Worm (Caenorhabditis elegans): Measurements from ENCODE around the gene F11C1.1.

DNA sequence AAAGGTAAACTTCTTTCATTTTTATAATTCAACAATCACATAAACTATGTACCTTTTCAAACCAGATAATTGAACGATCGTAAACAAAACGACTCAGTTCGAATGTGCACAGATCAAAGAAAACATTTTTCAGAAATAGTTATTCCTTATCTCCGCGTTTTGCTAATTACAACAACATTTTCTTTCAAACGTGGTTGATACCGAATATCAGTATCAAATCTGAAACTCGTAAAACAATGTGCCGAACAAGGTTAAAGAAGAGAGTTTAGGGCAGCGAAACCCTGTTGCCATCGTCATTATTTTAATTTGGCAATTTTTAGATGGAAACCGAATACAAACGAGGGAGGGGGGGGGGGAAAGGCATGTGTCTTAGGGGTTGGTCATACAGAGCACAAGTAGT, 9.0 kb downstream of the F11C1.1 start, which contains the start of gene scav-4:
- TF ChIP-seq sea-2 (GFP tag; optimal IDR thresholded peaks at IDR 0.05) (no peak), daf-12 (tag; optimal IDR thresholded peaks at IDR 0.05) (no peak), nhr-43 (tag; optimal IDR thresholded peaks at IDR 0.05; ENCODE audit: poor library complexity, severe bottlenecking) (no peak), unc-62 (GFP tag; optimal IDR thresholded peaks at IDR 0.05) (no peak), elt-2 (tag; optimal IDR thresholded peaks at IDR 0.05) (peak; percentile 86), zag-1 (tag; optimal IDR thresholded peaks at IDR 0.05) (no peak), elt-3 (tag; optimal IDR thresholded peaks at IDR 0.05) (no peak), nhr-77 (tag; optimal IDR thresholded peaks at IDR 0.05) (no peak), fkh-10 (GFP tag; optimal IDR thresholded peaks at IDR 0.05) (no peak), elt-1 (tag; optimal IDR thresholded peaks at IDR 0.05) (no peak), fkh-2 (tag; optimal IDR thresholded peaks at IDR 0.05) (no peak), skn-1 (tag; optimal IDR thresholded peaks at IDR 0.05) (no peak), ama-1 (optimal IDR thresholded peaks at IDR 0.05) (no peak), nfya-1 (tag; optimal IDR thresholded peaks at IDR 0.05; ENCODE audit: insufficient read depth) (no peak)

Data from whole organism, L3 larva.